Worm (Caenorhabditis elegans) whole organism, L2 larva: ENCODE data around the gene T28D6.5.

Experiments
- C34F6.9 ChIP-seq: fragments of 150-350 bp; optimal IDR thresholded peaks from 2 replicates; lab custom pipeline; 2014; ENCODE audit warnings: missing biosample characterization, missing genetic modification characterization
- F13H6.1 ChIP-seq: sonication (generic microtip); optimal IDR thresholded peaks from 2 replicates; lab custom pipeline; 2016; ENCODE audit warnings: missing genetic modification characterization, missing compliant biosample characterization
- R02D3.7 ChIP-seq: fragments of 150-350 bp; optimal IDR thresholded peaks from 2 replicates; lab custom pipeline; 2014; ENCODE audit warnings: missing biosample characterization, missing genetic modification characterization
- ZK546.5 ChIP-seq: sonication (generic microtip); optimal IDR thresholded peaks from 2 replicates; lab custom pipeline; 2017; ENCODE audit warnings: missing biosample characterization, missing genetic modification characterization
- alr-1 ChIP-seq: fragments of 150-350 bp; optimal IDR thresholded peaks from 2 replicates; lab custom pipeline; 2014; ENCODE audit warnings: missing biosample characterization, missing genetic modification characterization
- aly-2 ChIP-seq: fragments of 150-350 bp; optimal IDR thresholded peaks from 2 replicates; lab custom pipeline; 2014; ENCODE audit warnings: missing biosample characterization, missing genetic modification characterization
- ama-1 ChIP-seq: fragments of 150-350 bp; optimal IDR thresholded peaks from 2 replicates; lab custom pipeline; 2018; ENCODE audit warnings: inconsistent platforms
- blmp-1 ChIP-seq: sonication (generic microtip); optimal IDR thresholded peaks from 2 replicates; lab custom pipeline; 2017; ENCODE audit warnings: missing genetic modification characterization, mild to moderate bottlenecking, missing compliant biosample characterization, antibody characterized with exemption, moderate library complexity; ENCODE audit not compliant: insufficient read depth
- ceh-82 ChIP-seq: fragments of 150-350 bp; optimal IDR thresholded peaks from 2 replicates; lab custom pipeline; 2014; ENCODE audit warnings: missing biosample characterization, missing genetic modification characterization
- elt-1 ChIP-seq: fragments of 150-350 bp; optimal IDR thresholded peaks from 2 replicates; lab custom pipeline; 2014; ENCODE audit warnings: missing biosample characterization, missing genetic modification characterization
- elt-3 ChIP-seq: sonication (generic microtip); optimal IDR thresholded peaks from 2 replicates; lab custom pipeline; 2017; ENCODE audit warnings: missing biosample characterization, missing genetic modification characterization
- fos-1 ChIP-seq: fragments of 150-350 bp; optimal IDR thresholded peaks from 2 replicates; lab custom pipeline; 2014; ENCODE audit warnings: missing biosample characterization, missing genetic modification characterization
- gmeb-1 ChIP-seq: fragments of 150-350 bp; optimal IDR thresholded peaks from 2 replicates; lab custom pipeline; 2014; ENCODE audit warnings: missing biosample characterization, missing genetic modification characterization
- lin-11 ChIP-seq: fragments of 150-350 bp; sonication (generic microtip); optimal IDR thresholded peaks from 2 replicates; lab custom pipeline; 2014; ENCODE audit warnings: missing biosample characterization, missing genetic modification characterization, inconsistent platforms, mixed read lengths
- lin-13 ChIP-seq: fragments of 150-350 bp; optimal IDR thresholded peaks from 2 replicates; lab custom pipeline; 2014; ENCODE audit warnings: missing biosample characterization, missing genetic modification reagents, missing genetic modification characterization
- lin-39 ChIP-seq: fragments of 150-350 bp; optimal IDR thresholded peaks from 2 replicates; lab custom pipeline; 2014; ENCODE audit warnings: missing biosample characterization, missing genetic modification reagents, missing genetic modification characterization
- lsy-2 ChIP-seq, 2 experiments: fragments of 150-350 bp in 1 of 2; sonication (generic microtip) in 1 of 2; optimal IDR thresholded peaks; 2 replicates each; lab custom pipeline; 2014 to 2017; ENCODE audit warnings: missing biosample characterization in 2 of 2, missing genetic modification characterization in 2 of 2
- mbf-1 ChIP-seq: sonication (generic microtip); optimal IDR thresholded peaks from 2 replicates; lab custom pipeline; 2017; ENCODE audit warnings: missing biosample characterization, missing genetic modification characterization
- nhr-10 ChIP-seq: sonication (generic microtip); optimal IDR thresholded peaks from 2 replicates; lab custom pipeline; 2017; ENCODE audit warnings: missing biosample characterization, missing genetic modification characterization
- nhr-12 ChIP-seq: fragments of 150-350 bp; optimal IDR thresholded peaks from 2 replicates; lab custom pipeline; 2014; ENCODE audit warnings: missing biosample characterization, missing genetic modification characterization
- nhr-21 ChIP-seq: fragments of 150-350 bp; optimal IDR thresholded peaks from 2 replicates; lab custom pipeline; 2014; ENCODE audit warnings: missing biosample characterization, missing genetic modification characterization
- nhr-25 ChIP-seq: fragments of 150-350 bp; sonication (generic microtip); optimal IDR thresholded peaks from 3 replicates; lab custom pipeline; 2014; ENCODE audit warnings: missing biosample characterization, missing genetic modification characterization
- nhr-77 ChIP-seq: fragments of 150-350 bp; optimal IDR thresholded peaks from 2 replicates; lab custom pipeline; 2014; ENCODE audit warnings: missing biosample characterization, missing genetic modification characterization
- skn-1 ChIP-seq: sonication (generic microtip); optimal IDR thresholded peaks from 2 replicates; lab custom pipeline; 2017; ENCODE audit warnings: missing biosample characterization, missing genetic modification characterization
- sma-3 ChIP-seq: sonication (generic microtip); optimal IDR thresholded peaks from 2 replicates; lab custom pipeline; 2016; ENCODE audit warnings: missing genetic modification reagents, missing genetic modification characterization, missing compliant biosample characterization
- sma-9 ChIP-seq, 2 experiments: fragments of 150-350 bp in 1 of 2; sonication (generic microtip) in 1 of 2; optimal IDR thresholded peaks; 2 replicates each; lab custom pipeline; 2014 to 2016; ENCODE audit warnings: missing genetic modification characterization in 2 of 2, mild to moderate bottlenecking in 1 of 2, missing biosample characterization in 1 of 2, missing compliant biosample characterization in 1 of 2, missing genetic modification reagents in 1 of 2, moderate library complexity in 1 of 2
- unc-55 ChIP-seq: fragments of 150-350 bp; sonication (generic microtip); optimal IDR thresholded peaks from 3 replicates; lab custom pipeline; 2014; ENCODE audit warnings: missing biosample characterization, missing genetic modification reagents, missing genetic modification characterization
- ztf-1 ChIP-seq: fragments of 200-800 bp; sonication (Bioruptor generic); conservative IDR thresholded peaks from 2 replicates; pipeline ENCODE4 v1.3.6; 2022; ENCODE audit warnings: missing genetic modification characterization, missing compliant biosample characterization
- ztf-4 ChIP-seq: fragments of 150-350 bp; optimal IDR thresholded peaks from 2 replicates; lab custom pipeline; 2014; ENCODE audit warnings: missing biosample characterization, missing genetic modification characterization

T28D6.5 gene

DNA sequence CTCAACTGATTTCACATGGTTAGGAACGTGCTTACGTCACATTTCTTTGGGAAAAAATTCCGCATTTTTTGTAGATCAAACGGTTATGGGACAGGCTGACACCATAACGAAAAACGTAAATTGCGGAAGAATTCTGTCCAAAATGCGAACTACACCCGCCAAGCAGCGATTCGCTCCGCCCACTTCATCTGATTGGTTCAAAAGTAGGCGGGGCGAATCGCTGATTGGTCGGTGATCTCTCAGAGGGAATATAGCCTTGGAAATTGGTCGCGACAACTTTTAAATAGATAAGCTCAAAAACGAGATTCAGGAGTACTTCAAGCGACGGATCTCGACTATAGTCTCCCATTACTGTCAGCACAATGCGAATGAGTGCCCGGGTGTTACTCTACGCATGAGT, 4.1 kb downstream of the T28D6.5 start:
- TF ChIP-seq lsy-2 (tag; optimal IDR thresholded peaks at IDR 0.05; lab: Kevin White, UChicago): no peak
- no peak for TF ChIP-seq ZK546.5 (tag; lab: Kevin White, UChicago)
- TF ChIP-seq elt-1 (tag; lab: Kevin White, UChicago): no peak
- TF ChIP-seq ama-1 (lab: Kevin White, UChicago): no peak
- no peak for TF ChIP-seq blmp-1 (tag; lab: Kevin White, UChicago)
- no peak for TF ChIP-seq skn-1 (tag; lab: Kevin White, UChicago)
- TF ChIP-seq lin-11 (tag; lab: Kevin White, UChicago): no peak
- TF ChIP-seq C34F6.9: no peak
- TF ChIP-seq elt-3 (tag; lab: Kevin White, UChicago): no peak
- no peak for TF ChIP-seq nhr-10 (tag; lab: Kevin White, UChicago)
- TF ChIP-seq fos-1 (tag; lab: Kevin White, UChicago): no peak
- no peak for TF ChIP-seq lin-39 (tag; lab: Kevin White, UChicago)
- TF ChIP-seq aly-2 (tag; lab: Kevin White, UChicago): no peak
- no peak for TF ChIP-seq nhr-77 (tag; lab: Kevin White, UChicago)

DNA sequence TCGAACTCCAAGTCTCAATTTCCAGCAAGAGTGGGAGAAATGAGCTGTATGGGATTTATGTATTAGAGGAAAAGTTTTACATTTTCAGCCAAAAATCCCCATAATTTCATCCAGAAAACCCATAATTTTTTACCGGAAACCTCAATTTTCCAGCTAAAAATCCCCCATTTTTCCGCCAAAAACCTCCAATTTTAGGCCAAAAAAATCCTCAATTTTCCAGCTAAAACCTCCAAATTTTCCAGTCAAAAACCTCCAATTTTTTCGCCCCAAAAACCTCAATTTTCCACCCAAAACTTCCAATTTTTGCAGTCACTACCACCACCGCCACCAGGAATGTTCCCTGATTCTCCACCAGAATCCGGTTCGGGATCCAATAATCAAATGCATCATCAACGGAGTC, 8.0 kb downstream of the T28D6.5 start:
- TF ChIP-seq nhr-12 (tag; lab: Kevin White, UChicago): no peak

DNA sequence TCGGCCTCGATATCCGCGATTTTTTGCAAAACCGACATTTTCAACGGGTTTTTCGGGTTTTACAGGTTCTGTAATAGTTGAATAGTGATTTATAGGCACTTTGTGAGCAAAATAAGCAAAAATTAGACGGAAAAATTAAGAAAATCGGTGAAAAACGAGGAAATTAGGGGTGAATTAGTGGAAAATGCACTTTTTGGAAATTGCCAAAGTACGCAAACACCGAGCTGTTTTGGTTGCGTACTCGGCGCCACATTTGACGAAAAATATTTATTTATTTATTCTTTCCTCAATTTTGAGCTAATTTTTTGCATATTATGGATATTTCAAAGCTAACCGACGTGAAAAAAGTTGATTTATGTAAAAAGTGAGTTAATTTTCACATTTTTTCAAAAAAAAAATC, 9.6 kb downstream of the T28D6.5 start, which contains the start of the genes T28D6.6 and pen-2:
T28D6.6 (minus strand) TSS at position 68 of the 400 bp plus-strand sequence.
pen-2 (plus strand) TSS at position 282 of the 400 bp plus-strand sequence.
- TF ChIP-seq sma-3 (GFP tag; lab: Kevin White, UChicago): no peak
- TF ChIP-seq F13H6.1 (tag; lab: Kevin White, UChicago): peak; percentile 19
- TF ChIP-seq gmeb-1: peak; percentile 27
- peak; percentile 41 to 45 for TF ChIP-seq lsy-2 (tag; optimal IDR thresholded peaks at IDR 0.05; lab: Kevin White, UChicago)
- no peak for TF ChIP-seq elt-3 (tag; lab: Kevin White, UChicago)
- TF ChIP-seq alr-1 (tag; lab: Kevin White, UChicago): no peak
- peak; percentile 41 for TF ChIP-seq C34F6.9
- TF ChIP-seq unc-55 (GFP tag; lab: Kevin White, UChicago): peak; percentile 37

DNA sequence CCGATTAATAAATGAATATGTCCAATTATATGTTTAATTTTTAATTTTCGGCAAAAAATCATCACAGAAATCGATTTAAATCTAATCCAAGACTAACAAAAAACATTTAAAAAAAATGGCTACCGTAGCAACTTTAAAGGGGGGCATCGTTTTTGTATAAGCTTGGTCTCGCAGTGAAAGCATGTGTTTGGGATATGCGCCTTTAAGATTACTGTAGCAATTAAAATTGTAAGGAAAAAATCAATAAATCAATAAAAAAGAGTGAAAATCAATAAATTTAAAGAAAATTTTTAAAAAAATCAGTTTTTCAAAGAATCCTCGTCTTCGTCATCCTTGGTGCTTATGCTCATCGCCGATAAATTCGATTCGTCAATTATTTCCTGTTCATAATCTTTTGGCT, 10.6 kb downstream of the T28D6.5 start:
- TF ChIP-seq nhr-21 (tag; lab: Kevin White, UChicago) (no peak), lin-13 (GFP tag; lab: Kevin White, UChicago) (no peak), ceh-82 (tag; lab: Kevin White, UChicago) (no peak), sma-9 (GFP tag; optimal IDR thresholded peaks at IDR 0.05; lab: Kevin White, UChicago) (no peak), sma-9 (tag; optimal IDR thresholded peaks at IDR 0.05; lab: Kevin White, UChicago) (no peak), ama-1 (lab: Kevin White, UChicago) (no peak), ztf-4 (tag; lab: Kevin White, UChicago) (no peak), lin-11 (tag; lab: Kevin White, UChicago) (no peak), nhr-25 (no peak), R02D3.7 (tag; lab: Kevin White, UChicago) (no peak), sma-3 (GFP tag; lab: Kevin White, UChicago) (no peak), mbf-1 (no peak)

DNA sequence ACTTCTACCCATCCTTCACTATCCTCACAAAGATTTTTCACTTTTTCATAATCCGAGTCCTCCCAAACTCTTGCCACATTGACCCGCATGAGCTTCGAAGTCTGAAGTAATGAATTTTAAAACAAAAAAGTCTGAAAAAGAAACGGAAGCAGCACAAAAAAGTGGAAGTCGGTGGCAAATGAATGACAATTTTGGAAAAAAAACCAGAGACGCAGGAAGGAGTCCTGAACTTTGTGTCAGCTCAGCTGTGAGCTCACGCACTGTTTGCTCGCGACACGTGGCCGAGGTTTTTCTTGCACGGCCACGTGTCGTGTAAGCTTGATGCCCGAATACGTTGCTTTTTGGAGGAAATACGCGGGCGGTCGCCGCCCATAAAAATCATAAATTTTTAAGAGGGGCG, 12.9 kb downstream of the T28D6.5 start, which contains the start of gene T28D6.7:
T28D6.7 (minus strand) TSS at position 101 of the 400 bp plus-strand sequence.
- TF ChIP-seq ztf-1 (GFP tag; lab: Robert Waterston, UW): no peak

DNA sequence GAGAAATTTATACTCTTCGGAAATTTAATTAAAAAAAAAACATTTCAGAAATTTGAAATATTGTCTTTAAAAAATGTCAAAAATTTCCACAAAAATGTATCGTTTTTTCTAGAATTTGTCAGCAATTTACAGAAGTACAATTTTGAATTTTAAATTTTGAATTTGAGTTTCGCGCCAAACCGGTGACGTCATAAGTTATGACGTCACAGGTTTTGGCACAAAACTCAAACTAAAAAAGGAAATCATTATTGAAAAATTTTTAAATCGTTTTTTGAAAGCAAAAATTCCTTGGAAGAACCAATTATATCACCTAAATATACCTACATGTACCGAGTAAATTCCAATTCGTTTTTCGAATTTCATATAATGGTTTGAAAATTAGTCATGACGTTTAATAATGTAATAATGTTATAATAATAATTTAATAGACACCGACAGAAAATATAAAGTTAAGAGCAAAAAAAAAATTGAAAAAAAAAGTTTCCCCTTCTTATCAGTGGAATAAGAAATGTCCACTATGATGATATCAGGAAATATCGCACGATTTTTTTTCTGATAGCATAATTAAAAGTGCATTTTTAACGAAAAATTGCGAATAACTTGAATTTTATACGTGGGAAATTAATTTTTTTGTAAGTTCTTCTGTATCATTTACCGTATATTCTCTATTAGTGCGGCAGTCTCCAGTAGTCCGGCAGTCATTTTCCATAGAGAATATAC, 16.8 kb downstream of the T28D6.5 start:
- TF ChIP-seq aly-2 (tag; lab: Kevin White, UChicago) (no peak), nhr-21 (tag; lab: Kevin White, UChicago) (no peak), fos-1 (tag; lab: Kevin White, UChicago) (peak; percentile 44), lin-39 (tag; lab: Kevin White, UChicago) (no peak)
- TF ChIP-seq, all 48 proteins: peak for 1
